Worm (Caenorhabditis elegans): ENCODE measurements around the gene Y43F8B.12.

- TF ChIP-seq bed-1 (GFP tag; IDR thresholded peaks at IDR 0.05) (no peak), ceh-100 (GFP tag; IDR thresholded peaks at IDR 0.05) (no peak), let-607 (tag; optimal IDR thresholded peaks at IDR 0.05) (no peak), fkh-3 (tag; optimal IDR thresholded peaks at IDR 0.05) (no peak), dpl-1 (GFP tag; optimal IDR thresholded peaks at IDR 0.05) (no peak), F49E8.2 (tag; optimal IDR thresholded peaks at IDR 0.05; ENCODE audit: insufficient read depth) (no peak), unc-130 (GFP tag; optimal IDR thresholded peaks at IDR 0.05) (no peak), sptf-2 (GFP tag; optimal IDR thresholded peaks at IDR 0.05) (no peak), pbrm-1 (GFP tag; IDR thresholded peaks at IDR 0.05) (no peak), nhr-90 (tag; optimal IDR thresholded peaks at IDR 0.05) (no peak), unc-62 (GFP tag; optimal IDR thresholded peaks at IDR 0.05) (no peak), F23B12.7 (tag; optimal IDR thresholded peaks at IDR 0.05; ENCODE audit: insufficient read depth) (no peak)
These were observed 12.5 kb upstream of the Y43F8B.12 start, which contains the start of the genes Y43F8B.13 and Y43F8B.14 for ce11 chrV:19455650-19456049.
